Worm (Caenorhabditis elegans) whole organism, early embryonic: ENCODE data around the gene cebp-1.

Source experiments
- B0310.2 ChIP-seq: sonication (generic microtip); optimal IDR thresholded peaks from 2 replicates; lab custom pipeline; 2016; ENCODE audit warnings: mild to moderate bottlenecking, missing genetic modification characterization, missing compliant biosample characterization
- ama-1 ChIP-seq: fragments of 150-350 bp; optimal IDR thresholded peaks from 2 replicates; lab custom pipeline; 2014

ce11 chrX:1485718-1486117, 32.0 kb upstream of the cebp-1 start, which contains the start of gene D1005.4:
- TF ChIP-seq ama-1 (lab: Kevin White, UChicago), result no peak
- no peak for TF ChIP-seq B0310.2
